Worm (Caenorhabditis elegans) whole organism, midembryonic: ENCODE measurements around the gene T24H10.5.

Experiments used
- T22C8.4 ChIP-seq: fragments of 200-800 bp; sonication (Bioruptor generic); IDR thresholded peaks from 2 replicates; pipeline ENCODE4 v1.3.6; 2022; ENCODE audit warnings: missing genetic modification characterization, missing compliant biosample characterization
- cog-1 ChIP-seq: sonication (generic microtip); optimal IDR thresholded peaks from 2 replicates; lab custom pipeline; 2016; ENCODE audit warnings: missing genetic modification characterization, missing compliant biosample characterization
- flt-1 ChIP-seq: fragments of 200-800 bp; sonication (Bioruptor generic); IDR thresholded peaks from 2 replicates; pipeline ENCODE4 v1.3.6; 2022; ENCODE audit warnings: missing genetic modification characterization, missing compliant biosample characterization
- klf-2 ChIP-seq: fragments of 200-800 bp; sonication (Bioruptor generic); conservative IDR thresholded peaks from 2 replicates; pipeline ENCODE4 v1.3.6; 2022; ENCODE audit warnings: missing genetic modification reagents, missing genetic modification characterization, missing compliant biosample characterization
- med-1 ChIP-seq: sonication (generic microtip); optimal IDR thresholded peaks from 2 replicates; lab custom pipeline; 2017; ENCODE audit warnings: missing genetic modification characterization, mild to moderate bottlenecking, missing compliant biosample characterization, antibody characterized with exemption, missing genetic modification reagents; ENCODE audit not compliant: insufficient read depth
- ref-1 ChIP-seq: fragments of 200-800 bp; sonication (Bioruptor generic); conservative IDR thresholded peaks from 2 replicates; pipeline ENCODE4 v1.3.6; 2022; ENCODE audit warnings: missing genetic modification reagents, missing genetic modification characterization, missing compliant biosample characterization
- tab-1 ChIP-seq: fragments of 200-800 bp; sonication (Bioruptor generic); IDR thresholded peaks from 2 replicates; pipeline ENCODE4 v1.3.6; 2022; ENCODE audit warnings: missing genetic modification characterization, missing compliant biosample characterization
- ztf-23 ChIP-seq: fragments of 200-800 bp; sonication (Bioruptor generic); IDR thresholded peaks from 2 replicates; pipeline ENCODE4 v1.3.6; 2022; ENCODE audit warnings: missing genetic modification reagents, missing genetic modification characterization, missing compliant biosample characterization
- ztf-29 ChIP-seq: fragments of 200-800 bp; sonication (Bioruptor generic); IDR thresholded peaks from 2 replicates; pipeline ENCODE4 v1.3.6; 2022; ENCODE audit warnings: missing genetic modification reagents, missing genetic modification characterization, missing compliant biosample characterization

- TF ChIP-seq ref-1, result no peak
- TF ChIP-seq flt-1 (GFP tag; lab: Robert Waterston, UW), result no peak
- TF ChIP-seq T22C8.4 (GFP tag; lab: Robert Waterston, UW), result no peak
- no peak for TF ChIP-seq klf-2
- no peak for TF ChIP-seq med-1
- TF ChIP-seq ztf-29 (GFP tag; lab: Robert Waterston, UW), result no peak
- no peak for TF ChIP-seq ztf-23 (GFP tag; lab: Robert Waterston, UW)
- TF ChIP-seq tab-1 (GFP tag; lab: Robert Waterston, UW), result no peak
- TF ChIP-seq cog-1 (tag; lab: Kevin White, UChicago), result no peak
Observed at ce11 chrII:9094247-9094790, 6.6 kb upstream of the T24H10.5 start.
